Fruit fly (Drosophila melanogaster): ENCODE measurements around the gene Acer.

Gene Acer

dm6 chr2L:8552472-8552871 is 30.7 kb downstream of the Acer start (continued):
- no peak for TF ChIP-seq unc-4 (GFP tag; IDR thresholded peaks at IDR 0.05; ENCODE audit: partially characterized antibody)
- TF ChIP-seq Hsf (GFP tag; optimal IDR thresholded peaks at IDR 0.05), result no peak
- TF ChIP-seq Drgx (GFP tag; IDR thresholded peaks at IDR 0.05), result no peak
- TF ChIP-seq dysf (GFP tag; IDR thresholded peaks at IDR 0.05), result no peak
- no peak for TF ChIP-seq CG13775 (GFP tag; optimal IDR thresholded peaks at IDR 0.05)
- TF ChIP-seq hbn (GFP tag; IDR thresholded peaks at IDR 0.05; ENCODE audit: partially characterized antibody), result no peak
- peak; percentile 24 for TF ChIP-seq Max (GFP tag; optimal IDR thresholded peaks at IDR 0.05)
- no peak for TF ChIP-seq gro (GFP tag; optimal IDR thresholded peaks at IDR 0.05)
- no peak for TF ChIP-seq CG7357 (GFP tag; IDR thresholded peaks at IDR 0.05)
- no peak for TF ChIP-seq Atf-2 (GFP tag; optimal IDR thresholded peaks at IDR 0.05)
- TF ChIP-seq CG18619 (GFP tag; optimal IDR thresholded peaks at IDR 0.05), result no peak
- peak; percentile 63; the same call in 1 of the 2 replicates for TF ChIP-seq ara (GFP tag; IDR thresholded peaks at IDR 0.05)
- TF ChIP-seq tup (GFP tag; optimal IDR thresholded peaks at IDR 0.05), result no peak
- TF ChIP-seq PHDP (tag; optimal IDR thresholded peaks at IDR 0.05), result peak; percentile 18
- no peak for TF ChIP-seq Nf-YB (GFP tag; optimal IDR thresholded peaks at IDR 0.05)
- TF ChIP-seq CG2889 (GFP tag; IDR thresholded peaks at IDR 0.05), result no peak
- TF ChIP-seq CG10274 (GFP tag; optimal IDR thresholded peaks at IDR 0.05), result no peak
- no peak for TF ChIP-seq klu (GFP tag; IDR thresholded peaks at IDR 0.05)
- no peak for TF ChIP-seq eve (GFP tag; optimal IDR thresholded peaks at IDR 0.05)
- TF ChIP-seq fu2 (GFP tag; optimal IDR thresholded peaks at IDR 0.05), result no peak
- TF ChIP-seq CG12219 (GFP tag; optimal IDR thresholded peaks at IDR 0.05), result peak; percentile 37
- TF ChIP-seq HmgZ (tag; optimal IDR thresholded peaks at IDR 0.05), result no peak
- TF ChIP-seq grau (tag; optimal IDR thresholded peaks at IDR 0.05), result peak; percentile 28
- TF ChIP-seq CG1603 (tag; optimal IDR thresholded peaks at IDR 0.05), result peak; percentile 47
- TF ChIP-seq CG13296 (GFP tag; optimal IDR thresholded peaks at IDR 0.05), result no peak
- TF ChIP-seq CG3065 (GFP tag; optimal IDR thresholded peaks at IDR 0.05), result no peak
- peak; percentile 17 for TF ChIP-seq CG14710 (tag; optimal IDR thresholded peaks at IDR 0.05)
- no peak for TF ChIP-seq caup (GFP tag; optimal IDR thresholded peaks at IDR 0.05; ENCODE audit: severe bottlenecking)
- TF ChIP-seq Hmr (GFP tag; optimal IDR thresholded peaks at IDR 0.05), result no peak
- TF ChIP-seq NC2β (GFP tag; optimal IDR thresholded peaks at IDR 0.05), result no peak
- no peak for TF ChIP-seq dimm (GFP tag; IDR thresholded peaks at IDR 0.05)
- TF ChIP-seq Ets97D (GFP tag; optimal IDR thresholded peaks at IDR 0.05), result no peak
- no peak for TF ChIP-seq dm (GFP tag; optimal IDR thresholded peaks at IDR 0.05)
- TF ChIP-seq CG18262 (tag; optimal IDR thresholded peaks at IDR 0.05), result peak; percentile 54
- TF ChIP-seq prd (optimal IDR thresholded peaks at IDR 0.05), result no peak
- peak; percentile 66; the same call in 2 of the 3 replicates for TF ChIP-seq prd (GFP tag; IDR thresholded peaks at IDR 0.05)
- no peak for TF ChIP-seq CG14860 (GFP tag; IDR thresholded peaks at IDR 0.05; ENCODE audit: partially characterized antibody)
- TF ChIP-seq Fer2 (tag; optimal IDR thresholded peaks at IDR 0.05), result no peak
- TF ChIP-seq tx (GFP tag; optimal IDR thresholded peaks at IDR 0.05), result no peak
- TF ChIP-seq pfk (GFP tag; optimal IDR thresholded peaks at IDR 0.05), result no peak
- no peak for TF ChIP-seq Jarid2 (GFP tag; optimal IDR thresholded peaks at IDR 0.05)
- TF ChIP-seq amos (GFP tag; IDR thresholded peaks at IDR 0.05; ENCODE audit: partially characterized antibody), result no peak
- TF ChIP-seq MESR4 (GFP tag; optimal IDR thresholded peaks at IDR 0.05), result no peak
- no peak for TF ChIP-seq CG10959 (GFP tag; IDR thresholded peaks at IDR 0.05)
- TF ChIP-seq Chrac-16 (GFP tag; optimal IDR thresholded peaks at IDR 0.05), result peak; percentile 24
- TF ChIP-seq stwl (tag; optimal IDR thresholded peaks at IDR 0.05), result no peak
- no peak for TF ChIP-seq bab2 (GFP tag; optimal IDR thresholded peaks at IDR 0.05)
- TF ChIP-seq Dref (GFP tag; IDR thresholded peaks at IDR 0.05), result no peak
- no peak for TF ChIP-seq Xbp1 (GFP tag; optimal IDR thresholded peaks at IDR 0.05)
- no peak for TF ChIP-seq CG15073 (GFP tag; optimal IDR thresholded peaks at IDR 0.05)
- TF ChIP-seq Taf1 (GFP tag; IDR thresholded peaks at IDR 0.05), result no peak
- no peak for TF ChIP-seq jumu (GFP tag; optimal IDR thresholded peaks at IDR 0.05)
